Worm (Caenorhabditis elegans): Measurements from ENCODE around the gene F20A1.8.

- TF ChIP-seq ceh-13 (GFP tag; optimal IDR thresholded peaks at IDR 0.05) (no peak), ama-1 (optimal IDR thresholded peaks at IDR 0.05) (no peak), hmbx-1 (tag; optimal IDR thresholded peaks at IDR 0.05) (no peak), tra-4 (tag; optimal IDR thresholded peaks at IDR 0.05) (no peak), sea-1 (GFP tag; conservative IDR thresholded peaks at IDR 0.05) (no peak), pes-1 (GFP tag; IDR thresholded peaks at IDR 0.05) (no peak), ceh-36 (tag; optimal IDR thresholded peaks at IDR 0.05) (no peak), hmg-4 (GFP tag; optimal IDR thresholded peaks at IDR 0.05) (no peak), scrt-1 (GFP tag; IDR thresholded peaks at IDR 0.05) (no peak)
Measured at ce11 chrV:7012617-7013016, 34.8 kb downstream of the F20A1.8 start, which contains the start of gene srw-127.
